Fruit fly (Drosophila melanogaster) whole organism, embryonic: ENCODE measurements around the gene spirit.
A peak's percentile ranks its signal among the peaks of the same experiment; 100 is the strongest.

Experiments used
- CG11696 ChIP-seq: fragments of 200-800 bp; sonication (Bioruptor generic); IDR thresholded peaks from 2 replicates; pipeline ENCODE4 v1.3.6; 2022; ENCODE audit warnings: missing biosample characterization, missing genetic modification characterization
- CG17612 ChIP-seq: fragments of 200-800 bp; sonication (Bioruptor generic); IDR thresholded peaks from 2 replicates; pipeline ENCODE4 v1.3.6; 2022; ENCODE audit warnings: missing biosample characterization, missing genetic modification characterization
- CG2875 ChIP-seq: fragments of 200-800 bp; sonication (Bioruptor generic); optimal IDR thresholded peaks from 2 replicates; lab custom pipeline; 2017; ENCODE audit warnings: missing biosample characterization, mild to moderate bottlenecking, missing genetic modification characterization, missing genetic modification reagents
- insv ChIP-seq, 2 experiments: fragments of 200-800 bp; sonication (Bioruptor generic); optimal IDR thresholded peaks; 3 replicates each; lab custom pipeline; 2016 to 2018; ENCODE audit warnings: missing biosample characterization in 2 of 2, missing genetic modification characterization in 2 of 2

DNA sequence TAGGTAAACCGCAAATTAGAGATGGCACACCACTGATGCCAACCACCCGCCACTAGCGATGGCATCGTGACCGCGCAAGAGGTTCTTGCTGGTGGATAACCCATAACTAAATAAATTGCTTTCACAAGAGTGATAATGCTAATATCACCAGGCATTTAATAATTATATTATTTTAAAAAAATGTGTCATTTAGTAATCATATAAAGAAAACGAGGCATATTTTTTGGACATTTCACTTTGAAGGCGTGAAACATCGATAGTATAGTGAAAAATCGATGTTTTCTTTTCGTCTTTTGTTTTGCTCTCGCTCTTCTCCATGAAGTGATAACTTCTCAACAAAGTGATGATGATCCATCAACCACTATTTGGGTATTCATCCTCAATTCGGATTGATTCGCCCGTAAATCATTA, 14.6 kb downstream of the spirit start, which contains the start of gene IntS4:
- TF ChIP-seq CG2875 (GFP tag; lab: Kevin White, UChicago) (no peak), insv (GFP tag; optimal IDR thresholded peaks at IDR 0.05; lab: Kevin White, UChicago) (peak in 1 of 2 experiments; percentile 31), CG11696 (no peak), CG17612 (no peak)
